Fruit fly (Drosophila melanogaster) Kc167 (cell line): ENCODE measurements around the gene CG10561.

Experiments
- Myc ChIP-seq: fragments of >200 bp; optimal IDR thresholded peaks from 2 replicates; lab custom pipeline; 2017; ENCODE audit warnings: missing external identifiers
- Sin3A ChIP-seq: fragments of >200 bp; optimal IDR thresholded peaks from 2 replicates; lab custom pipeline; 2018; ENCODE audit warnings: missing external identifiers
- h ChIP-seq: fragments of >200 bp; optimal IDR thresholded peaks from 3 replicates; lab custom pipeline; 2018; ENCODE audit warnings: missing external identifiers
- insv ChIP-seq: fragments of >200 bp; optimal IDR thresholded peaks from 3 replicates; lab custom pipeline; 2018; ENCODE audit warnings: missing external identifiers
- psq ChIP-seq: fragments of >200 bp; optimal IDR thresholded peaks from 2 replicates; lab custom pipeline; 2017; ENCODE audit warnings: missing external identifiers
- ttk ChIP-seq: sonication (Bioruptor generic); optimal IDR thresholded peaks from 2 replicates; lab custom pipeline; 2017; ENCODE audit warnings: missing external identifiers

CG10561 gene

DNA sequence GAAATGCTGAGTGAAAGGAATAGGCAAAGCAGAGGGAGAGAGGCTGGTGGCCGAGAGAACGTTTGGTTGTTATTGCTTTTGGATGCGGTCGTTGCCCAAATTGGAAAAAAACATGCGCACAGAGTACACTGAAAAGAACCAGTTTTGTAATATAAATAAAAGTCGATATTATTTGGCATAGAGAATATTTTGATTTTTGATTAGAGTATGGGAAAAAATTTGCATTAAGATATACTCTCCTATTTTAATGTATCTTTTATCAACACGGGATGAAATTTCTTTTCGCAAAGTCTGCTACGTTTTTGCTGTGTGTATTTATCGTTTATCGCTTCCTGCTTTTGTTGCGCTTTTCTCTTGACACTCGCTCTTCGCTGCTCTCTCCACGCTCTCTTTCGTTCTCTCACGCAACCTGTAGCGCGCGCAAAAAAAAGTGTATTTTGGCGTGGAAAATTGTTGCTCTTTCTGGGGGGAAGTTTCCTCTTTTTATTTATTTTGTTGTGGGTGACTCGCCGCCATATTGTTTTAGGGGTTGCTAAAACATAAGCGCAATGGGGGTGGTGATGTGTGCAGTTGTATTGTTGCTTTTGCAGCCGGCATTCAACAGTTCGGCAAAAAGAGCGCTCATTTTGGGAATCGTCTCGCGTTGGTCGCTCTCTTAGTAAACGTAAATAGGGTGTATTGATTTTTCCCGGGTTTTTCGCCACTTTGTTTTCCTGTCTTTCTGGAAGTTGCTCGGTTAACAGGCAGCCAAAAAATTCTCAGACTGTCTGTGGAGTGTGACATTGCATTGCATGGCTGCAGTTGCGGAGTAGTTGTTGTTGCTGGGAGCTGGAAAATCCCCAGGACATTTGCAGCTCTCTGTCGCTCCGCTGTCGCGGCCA, 51.0 kb downstream of the CG10561 start:
- TF ChIP-seq h (lab: Kevin White, UChicago) (no peak), insv (no peak), Sin3A (no peak), Myc (lab: Kevin White, UChicago) (no peak), ttk (no peak), psq (lab: Kevin White, UChicago) (no peak)

- TF ChIP-seq Sin3A (no peak), psq (lab: Kevin White, UChicago) (no peak), Myc (lab: Kevin White, UChicago) (no peak), insv (no peak), ttk (no peak), h (lab: Kevin White, UChicago) (no peak)
These were observed 51.8 kb downstream of the CG10561 start for dm6 chr2L:19165998-19166397.
